Worm (Caenorhabditis elegans) whole organism, L3 larva: ENCODE measurements around the gene nra-1.
A peak's percentile ranks its signal among the peaks of the same experiment; 100 is the strongest.

ENCODE experiments used
- R02D3.7 ChIP-seq: fragments of 150-350 bp; optimal IDR thresholded peaks from 2 replicates; lab custom pipeline; 2014; ENCODE audit warnings: missing biosample characterization, missing genetic modification characterization
- ZK546.5 ChIP-seq: sonication (generic microtip); optimal IDR thresholded peaks from 2 replicates; lab custom pipeline; 2017; ENCODE audit warnings: missing biosample characterization, missing genetic modification characterization
- aly-2 ChIP-seq: fragments of 150-350 bp; optimal IDR thresholded peaks from 2 replicates; lab custom pipeline; 2014; ENCODE audit warnings: missing biosample characterization, missing genetic modification characterization
- ama-1 ChIP-seq: fragments of 150-350 bp; optimal IDR thresholded peaks from 2 replicates; lab custom pipeline; 2018
- ceh-16 ChIP-seq: sonication (generic microtip); optimal IDR thresholded peaks from 2 replicates; lab custom pipeline; 2017; ENCODE audit warnings: missing biosample characterization, missing genetic modification characterization
- ceh-82 ChIP-seq: fragments of 150-350 bp; optimal IDR thresholded peaks from 2 replicates; lab custom pipeline; 2014; ENCODE audit warnings: missing biosample characterization, missing genetic modification characterization
- ceh-9 ChIP-seq: sonication (generic microtip); optimal IDR thresholded peaks from 2 replicates; lab custom pipeline; 2018; ENCODE audit warnings: missing biosample characterization, missing genetic modification characterization
- daf-12 ChIP-seq: fragments of 150-350 bp; optimal IDR thresholded peaks from 2 replicates; lab custom pipeline; 2014; ENCODE audit warnings: missing biosample characterization, missing genetic modification reagents, missing genetic modification characterization
- egl-27 ChIP-seq: sonication (generic microtip); optimal IDR thresholded peaks from 4 replicates; lab custom pipeline; 2017; ENCODE audit warnings: missing biosample characterization, missing genetic modification reagents, missing genetic modification characterization
- egl-5 ChIP-seq: fragments of 150-350 bp; optimal IDR thresholded peaks from 2 replicates; lab custom pipeline; 2017; ENCODE audit warnings: missing biosample characterization, missing genetic modification reagents, missing genetic modification characterization, inconsistent platforms
- elt-1 ChIP-seq: fragments of 150-350 bp; optimal IDR thresholded peaks from 2 replicates; lab custom pipeline; 2014; ENCODE audit warnings: missing biosample characterization, missing genetic modification characterization
- elt-2 ChIP-seq: sonication (generic microtip); optimal IDR thresholded peaks from 2 replicates; lab custom pipeline; 2016; ENCODE audit warnings: missing genetic modification reagents, mild to moderate bottlenecking, missing genetic modification characterization, missing compliant biosample characterization
- elt-3 ChIP-seq, 3 experiments: fragments of 150-350 bp in 1 of 3; sonication (generic microtip) in 2 of 3; optimal IDR thresholded peaks; 2 replicates in 2 of 3; 4 replicates in 1 of 3; lab custom pipeline; 2014 to 2017; ENCODE audit warnings: missing biosample characterization in 3 of 3, missing genetic modification characterization in 3 of 3
- eor-1 ChIP-seq, 2 experiments: fragments of 150-350 bp; optimal IDR thresholded peaks; 2 replicates each; lab custom pipeline; 2014 to 2018; ENCODE audit warnings: missing biosample characterization in 2 of 2, missing genetic modification characterization in 2 of 2
- fkh-10 ChIP-seq: sonication (generic microtip); optimal IDR thresholded peaks from 2 replicates; lab custom pipeline; 2017; ENCODE audit warnings: missing biosample characterization, missing genetic modification reagents, missing genetic modification characterization
- fkh-2 ChIP-seq: fragments of 150-350 bp; optimal IDR thresholded peaks from 2 replicates; lab custom pipeline; 2014; ENCODE audit warnings: missing biosample characterization, missing genetic modification reagents, missing genetic modification characterization
- fos-1 ChIP-seq: fragments of 150-350 bp; optimal IDR thresholded peaks from 2 replicates; lab custom pipeline; 2014; ENCODE audit warnings: missing biosample characterization, missing genetic modification characterization
- hmg-11 ChIP-seq: sonication (generic microtip); optimal IDR thresholded peaks from 2 replicates; lab custom pipeline; 2016; ENCODE audit warnings: missing genetic modification characterization, missing compliant biosample characterization
- jun-1 ChIP-seq: fragments of 150-350 bp; optimal IDR thresholded peaks from 2 replicates; lab custom pipeline; 2014; ENCODE audit warnings: missing biosample characterization, missing genetic modification reagents, missing genetic modification characterization
- lin-39 ChIP-seq: fragments of 150-350 bp; optimal IDR thresholded peaks from 2 replicates; lab custom pipeline; 2018; ENCODE audit warnings: missing biosample characterization, missing genetic modification reagents, missing genetic modification characterization
- lsy-12 ChIP-seq: sonication (generic microtip); optimal IDR thresholded peaks from 2 replicates; lab custom pipeline; 2016; ENCODE audit warnings: mild to moderate bottlenecking, missing genetic modification characterization, missing compliant biosample characterization
- mdl-1 ChIP-seq: fragments of 150-350 bp; optimal IDR thresholded peaks from 2 replicates; lab custom pipeline; 2014; ENCODE audit warnings: missing biosample characterization, missing genetic modification characterization
- mml-1 ChIP-seq: fragments of 150-350 bp; sonication (generic microtip); optimal IDR thresholded peaks from 3 replicates; lab custom pipeline; 2014; ENCODE audit warnings: missing biosample characterization, missing genetic modification characterization
- nfya-1 ChIP-seq: sonication (generic microtip); optimal IDR thresholded peaks from 2 replicates; lab custom pipeline; 2017; ENCODE audit warnings: missing genetic modification characterization, mild to moderate bottlenecking, missing compliant biosample characterization, antibody characterized with exemption, moderate library complexity; ENCODE audit not compliant: insufficient read depth
- nhr-11 ChIP-seq: fragments of 150-350 bp; optimal IDR thresholded peaks from 2 replicates; lab custom pipeline; 2014; ENCODE audit warnings: missing biosample characterization, missing genetic modification characterization
- nhr-12 ChIP-seq: fragments of 150-350 bp; optimal IDR thresholded peaks from 2 replicates; lab custom pipeline; 2014; ENCODE audit warnings: missing biosample characterization, missing genetic modification characterization
- nhr-237 ChIP-seq: fragments of 150-350 bp; optimal IDR thresholded peaks from 2 replicates; lab custom pipeline; 2014; ENCODE audit warnings: missing biosample characterization, missing genetic modification characterization
- nhr-25 ChIP-seq: sonication (generic microtip); optimal IDR thresholded peaks from 2 replicates; lab custom pipeline; 2017; ENCODE audit warnings: missing biosample characterization, missing genetic modification characterization
- nhr-43 ChIP-seq: sonication (generic microtip); optimal IDR thresholded peaks from 2 replicates; lab custom pipeline; 2016; ENCODE audit warnings: mild to moderate bottlenecking, missing genetic modification characterization, missing compliant biosample characterization; ENCODE audit not compliant: poor library complexity, severe bottlenecking
- nhr-67 ChIP-seq: fragments of 150-350 bp; optimal IDR thresholded peaks from 2 replicates; lab custom pipeline; 2014; ENCODE audit warnings: missing biosample characterization, missing genetic modification characterization
- nhr-76 ChIP-seq: fragments of 150-350 bp; sonication (generic microtip); optimal IDR thresholded peaks from 5 replicates; lab custom pipeline; 2014; ENCODE audit warnings: missing biosample characterization, missing genetic modification characterization
- nhr-77 ChIP-seq: fragments of 150-350 bp; optimal IDR thresholded peaks from 2 replicates; lab custom pipeline; 2014; ENCODE audit warnings: missing biosample characterization, missing genetic modification characterization
- pqm-1 ChIP-seq: fragments of 150-350 bp; optimal IDR thresholded peaks from 2 replicates; lab custom pipeline; 2017; ENCODE audit warnings: missing biosample characterization, missing genetic modification characterization, inconsistent platforms
- sea-2 ChIP-seq: fragments of 150-350 bp; sonication (generic microtip); optimal IDR thresholded peaks from 4 replicates; lab custom pipeline; 2014; ENCODE audit warnings: missing biosample characterization, missing genetic modification reagents, missing genetic modification characterization
- skn-1 ChIP-seq: fragments of 150-350 bp; optimal IDR thresholded peaks from 2 replicates; lab custom pipeline; 2014; ENCODE audit warnings: missing biosample characterization, missing genetic modification characterization
- snpc-4 ChIP-seq: fragments of 150-350 bp; optimal IDR thresholded peaks from 2 replicates; lab custom pipeline; 2014; ENCODE audit warnings: missing biosample characterization, missing genetic modification characterization
- tbx-2 ChIP-seq: sonication (generic microtip); optimal IDR thresholded peaks from 2 replicates; lab custom pipeline; 2016; ENCODE audit warnings: mild to moderate bottlenecking, missing genetic modification characterization, missing compliant biosample characterization
- unc-62 ChIP-seq: fragments of 150-350 bp; sonication (generic microtip); optimal IDR thresholded peaks from 4 replicates; lab custom pipeline; 2014; ENCODE audit warnings: missing biosample characterization, missing genetic modification reagents, missing genetic modification characterization
- ztf-11 ChIP-seq: fragments of 150-350 bp; optimal IDR thresholded peaks from 2 replicates; lab custom pipeline; 2014; ENCODE audit warnings: missing biosample characterization, missing genetic modification characterization
- ztf-4 ChIP-seq: fragments of 150-350 bp; optimal IDR thresholded peaks from 2 replicates; lab custom pipeline; 2014; ENCODE audit warnings: missing biosample characterization, missing genetic modification characterization

Gene nra-1

DNA sequence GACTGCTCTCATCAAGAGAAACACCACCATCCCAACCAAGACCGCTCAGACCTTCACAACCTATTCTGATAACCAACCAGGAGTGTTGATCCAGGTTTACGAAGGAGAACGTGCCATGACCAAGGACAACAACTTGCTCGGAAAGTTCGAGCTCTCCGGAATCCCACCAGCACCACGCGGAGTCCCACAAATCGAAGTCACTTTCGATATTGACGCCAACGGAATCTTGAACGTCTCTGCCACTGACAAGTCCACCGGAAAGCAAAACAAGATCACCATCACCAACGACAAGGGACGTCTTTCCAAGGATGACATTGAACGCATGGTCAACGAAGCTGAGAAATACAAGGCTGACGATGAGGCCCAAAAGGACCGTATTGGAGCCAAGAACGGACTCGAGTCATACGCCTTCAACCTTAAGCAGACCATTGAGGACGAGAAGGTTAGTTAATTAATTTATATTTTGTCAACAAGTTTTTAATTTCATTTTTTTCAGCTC lies 3.5 kb downstream of the nra-1 start:
- TF ChIP-seq ama-1 (lab: Kevin White, UChicago) (peak; percentile 95), fkh-10 (no peak), nfya-1 (tag; lab: Kevin White, UChicago) (peak; percentile 1), nhr-77 (tag; lab: Kevin White, UChicago) (no peak), eor-1 (tag; optimal IDR thresholded peaks at IDR 0.05; lab: Kevin White, UChicago) (no peak), nhr-25 (tag; lab: Kevin White, UChicago) (peak; percentile 58)
- TF ChIP-seq, all 47 proteins: peak for 3

DNA sequence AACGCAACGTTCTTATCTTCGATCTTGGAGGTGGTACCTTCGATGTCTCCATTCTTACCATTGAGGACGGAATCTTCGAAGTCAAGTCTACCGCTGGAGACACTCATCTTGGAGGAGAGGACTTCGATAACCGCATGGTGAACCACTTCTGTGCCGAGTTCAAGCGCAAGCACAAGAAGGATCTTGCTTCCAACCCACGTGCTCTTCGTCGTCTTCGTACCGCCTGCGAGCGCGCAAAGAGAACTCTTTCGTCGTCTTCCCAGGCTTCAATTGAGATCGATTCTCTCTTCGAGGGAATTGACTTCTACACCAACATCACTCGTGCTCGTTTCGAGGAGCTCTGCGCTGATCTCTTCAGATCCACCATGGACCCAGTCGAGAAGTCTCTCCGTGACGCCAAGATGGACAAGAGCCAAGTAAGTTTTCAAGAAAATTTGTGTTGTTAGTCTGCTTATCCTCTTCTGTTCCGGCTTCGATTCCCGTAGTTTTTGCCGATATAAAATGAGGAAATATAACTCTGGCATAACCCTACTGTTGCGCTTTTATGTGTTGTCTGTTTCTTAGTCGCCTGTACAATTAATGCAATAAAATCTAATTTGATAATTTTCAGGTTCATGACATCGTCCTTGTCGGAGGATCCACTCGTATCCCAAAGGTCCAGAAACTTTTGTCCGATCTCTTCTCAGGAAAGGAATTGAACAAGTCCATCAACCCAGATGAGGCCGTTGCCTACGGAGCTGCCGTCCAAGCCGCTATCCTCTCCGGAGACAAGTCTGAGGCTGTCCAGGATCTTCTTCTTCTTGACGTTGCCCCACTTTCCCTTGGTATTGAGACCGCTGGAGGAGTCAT lies 4.2 kb downstream of the nra-1 start:
- TF ChIP-seq fos-1, result no peak
- TF ChIP-seq snpc-4, result peak; percentile 8
- TF ChIP-seq mml-1, result no peak
- TF ChIP-seq skn-1 (tag; lab: Kevin White, UChicago), result no peak
- no peak for TF ChIP-seq fkh-10
- TF ChIP-seq ama-1 (lab: Kevin White, UChicago), result peak; percentile 26
- TF ChIP-seq pqm-1 (tag; lab: Kevin White, UChicago), result no peak
- no peak for TF ChIP-seq ceh-82 (tag; lab: Kevin White, UChicago)
- no peak for TF ChIP-seq nhr-76 (tag; lab: Kevin White, UChicago)
- TF ChIP-seq ceh-16 (tag; lab: Kevin White, UChicago), result peak; percentile 30
- no peak for TF ChIP-seq sea-2 (GFP tag; lab: Kevin White, UChicago)
- no peak for TF ChIP-seq R02D3.7 (tag; lab: Kevin White, UChicago)
- no peak for TF ChIP-seq lsy-12 (tag; lab: Kevin White, UChicago)
- no peak for TF ChIP-seq jun-1 (tag; lab: Kevin White, UChicago)
- TF ChIP-seq egl-27, result no peak
- no peak for TF ChIP-seq nhr-67 (tag; lab: Kevin White, UChicago)
- no peak for TF ChIP-seq elt-2 (tag; lab: Kevin White, UChicago)
- TF ChIP-seq nfya-1 (tag; lab: Kevin White, UChicago), result no peak
- no peak for TF ChIP-seq tbx-2 (tag; lab: Kevin White, UChicago)
- TF ChIP-seq nhr-25 (tag; lab: Kevin White, UChicago), result peak; percentile 45
- TF ChIP-seq nhr-11 (tag; lab: Kevin White, UChicago), result no peak
- TF ChIP-seq ceh-9, result no peak
- TF ChIP-seq, all 47 proteins: peak for 4

DNA sequence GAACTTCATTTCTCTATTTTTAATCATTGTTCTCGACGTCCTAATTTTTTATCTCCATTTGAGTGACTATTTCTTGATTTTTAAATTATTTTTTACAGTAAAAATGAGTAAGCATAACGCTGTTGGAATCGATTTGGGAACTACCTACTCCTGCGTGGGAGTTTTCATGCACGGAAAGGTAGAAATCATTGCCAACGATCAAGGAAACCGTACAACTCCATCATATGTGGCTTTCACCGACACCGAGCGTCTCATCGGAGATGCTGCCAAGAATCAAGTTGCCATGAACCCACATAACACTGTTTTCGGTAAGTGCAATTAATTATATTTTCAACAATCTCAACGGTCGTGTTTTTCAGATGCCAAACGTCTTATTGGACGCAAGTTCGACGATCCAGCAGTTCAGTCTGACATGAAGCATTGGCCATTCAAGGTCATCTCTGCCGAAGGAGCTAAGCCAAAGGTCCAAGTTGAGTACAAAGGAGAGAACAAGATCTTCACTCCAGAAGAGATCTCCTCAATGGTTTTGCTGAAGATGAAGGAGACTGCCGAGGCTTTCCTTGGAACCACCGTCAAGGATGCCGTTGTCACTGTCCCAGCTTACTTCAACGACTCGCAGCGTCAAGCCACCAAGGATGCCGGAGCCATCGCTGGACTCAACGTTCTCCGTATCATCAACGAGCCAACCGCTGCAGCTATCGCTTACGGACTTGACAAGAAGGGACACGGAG lies 5.0 kb downstream of the nra-1 start, which contains the start of gene hsp-1:
Gene hsp-1, plus strand, starts transcription at position 99 of the 731 bp plus-strand sequence.
- peak; percentile 12 for TF ChIP-seq lin-39 (tag; lab: Kevin White, UChicago)
- no peak for TF ChIP-seq sea-2 (GFP tag; lab: Kevin White, UChicago)
- TF ChIP-seq ama-1 (lab: Kevin White, UChicago), result peak; percentile 88
- no peak for TF ChIP-seq ztf-4 (tag; lab: Kevin White, UChicago)
- no peak for TF ChIP-seq mdl-1 (tag; lab: Kevin White, UChicago)
- no peak for TF ChIP-seq hmg-11 (tag; lab: Kevin White, UChicago)

DNA sequence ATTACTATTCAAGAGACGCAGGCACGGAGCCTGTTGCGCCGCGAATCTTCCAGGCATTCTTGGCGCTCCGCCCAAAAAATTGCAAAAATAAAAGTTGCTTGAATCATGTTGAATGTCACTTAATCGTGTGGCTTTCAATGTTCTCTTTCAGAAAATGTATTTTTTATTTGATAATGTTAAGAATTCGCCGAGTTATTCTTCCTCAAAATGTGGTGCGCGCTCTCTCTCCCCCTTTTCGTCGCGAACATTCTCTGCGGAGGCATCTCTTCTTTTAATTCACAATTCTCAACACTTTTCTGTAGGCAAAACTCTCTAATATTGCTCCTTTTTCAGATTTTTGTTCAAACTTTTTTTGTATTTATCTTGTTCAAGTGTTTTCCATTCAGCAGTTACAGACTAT lies 5.6 kb downstream of the nra-1 start:
- TF ChIP-seq elt-1 (tag; lab: Kevin White, UChicago) (peak; percentile 42), aly-2 (tag; lab: Kevin White, UChicago) (no peak), fos-1 (peak; percentile 91), fkh-10 (peak; percentile 100), egl-5 (tag; lab: Kevin White, UChicago) (peak; percentile 97), fkh-2 (tag; lab: Kevin White, UChicago) (no peak), nhr-67 (tag; lab: Kevin White, UChicago) (peak; percentile 22), eor-1 (tag; optimal IDR thresholded peaks at IDR 0.05; lab: Kevin White, UChicago) (peak; percentile 79 to 89), ZK546.5 (peak; percentile 49), ztf-11 (tag; lab: Kevin White, UChicago) (no peak), lin-39 (tag; lab: Kevin White, UChicago) (peak; percentile 91), nhr-25 (tag; lab: Kevin White, UChicago) (peak; percentile 89), nhr-76 (tag; lab: Kevin White, UChicago) (peak; percentile 73), nhr-43 (tag; lab: Kevin White, UChicago) (peak; percentile 76), nhr-237 (tag; lab: Kevin White, UChicago) (peak; percentile 50), ceh-82 (tag; lab: Kevin White, UChicago) (peak; percentile 88), nhr-77 (tag; lab: Kevin White, UChicago) (peak; percentile 86), sea-2 (GFP tag; lab: Kevin White, UChicago) (peak; percentile 37), daf-12 (tag; lab: Kevin White, UChicago) (peak; percentile 68), egl-27 (peak; percentile 64), ama-1 (lab: Kevin White, UChicago) (peak; percentile 87), unc-62 (GFP tag; lab: Kevin White, UChicago) (peak; percentile 81), hmg-11 (tag; lab: Kevin White, UChicago) (peak; percentile 90), R02D3.7 (tag; lab: Kevin White, UChicago) (peak; percentile 80), jun-1 (tag; lab: Kevin White, UChicago) (peak; percentile 97), elt-2 (tag; lab: Kevin White, UChicago) (peak; percentile 83), nhr-12 (tag; lab: Kevin White, UChicago) (no peak), elt-3 (tag; optimal IDR thresholded peaks at IDR 0.05; lab: Kevin White, UChicago) (peak in 1 of 3 experiments; percentile 87), ztf-4 (tag; lab: Kevin White, UChicago) (peak; percentile 86), snpc-4 (peak; percentile 78)
